Worm (Caenorhabditis elegans) whole organism, L4/young adult: ENCODE measurements around the gene hot-6.

ENCODE experiments used
- dao-5 ChIP-seq: sonication (generic microtip); optimal IDR thresholded peaks from 2 replicates; lab custom pipeline; 2016; ENCODE audit warnings: missing genotype, missing genetic modification characterization, moderate library complexity, missing compliant biosample characterization
- him-1 ChIP-seq: sonication (generic microtip); optimal IDR thresholded peaks from 2 replicates; lab custom pipeline; 2016; ENCODE audit warnings: missing genotype, missing genetic modification reagents, missing genetic modification characterization, missing compliant biosample characterization

DNA sequence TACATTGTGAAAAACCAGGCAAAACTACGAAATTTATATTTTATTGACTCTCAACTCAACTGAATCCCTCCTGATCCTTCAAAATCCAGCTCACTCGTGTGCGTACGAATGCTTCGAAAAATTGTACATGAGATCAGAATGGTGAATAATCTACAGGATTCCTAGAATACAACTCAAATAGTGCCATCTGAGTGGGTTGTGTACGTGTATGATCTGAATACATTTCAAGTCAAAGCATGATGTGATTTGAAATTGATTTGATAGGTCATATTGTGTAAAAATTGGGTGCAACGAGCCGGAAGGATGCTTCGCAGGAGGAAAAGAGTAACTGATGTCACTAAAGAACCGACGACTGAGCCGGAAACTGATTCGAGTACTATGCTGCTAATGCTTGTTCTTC, 12.0 kb downstream of the hot-6 start:
- TF ChIP-seq him-1 (tag; lab: Kevin White, UChicago) = no peak
- no peak for TF ChIP-seq dao-5 (tag; lab: Kevin White, UChicago)
